Fruit fly (Drosophila melanogaster): ENCODE results near the gene CG4842.

Gene CG4842

dm6 chr3L:16380770-16381169 lies 12.6 kb downstream of the CG4842 start (continued):
- peak; percentile 28 for TF ChIP-seq CG2202 (tag; optimal IDR thresholded peaks at IDR 0.05)
- TF ChIP-seq bbx (GFP tag; IDR thresholded peaks at IDR 0.05; ENCODE audit: partially characterized antibody), result no peak
- peak; percentile 65 for TF ChIP-seq CG14014 (GFP tag; IDR thresholded peaks at IDR 0.05)
- TF ChIP-seq nmo (GFP tag; optimal IDR thresholded peaks at IDR 0.05), result peak; percentile 54
- no peak for TF ChIP-seq Trl (optimal IDR thresholded peaks at IDR 0.05)
- TF ChIP-seq Trl (GFP tag; optimal IDR thresholded peaks at IDR 0.05), result peak; percentile 60
- TF ChIP-seq Meics (GFP tag; optimal IDR thresholded peaks at IDR 0.05), result peak; percentile 69
- peak; percentile 51 for TF ChIP-seq dmrt11E (tag; optimal IDR thresholded peaks at IDR 0.05)
- peak; percentile 71 for TF ChIP-seq CG30403 (GFP tag; optimal IDR thresholded peaks at IDR 0.05)
- peak; percentile 74 for TF ChIP-seq unpg (GFP tag; optimal IDR thresholded peaks at IDR 0.05)
- TF ChIP-seq MTF-1 (GFP tag; optimal IDR thresholded peaks at IDR 0.05; ENCODE audit: borderline replicate concordance), result peak; percentile 41
- TF ChIP-seq CG10147 (GFP tag; optimal IDR thresholded peaks at IDR 0.05), result peak; percentile 60
- peak; percentile 2 for TF ChIP-seq zen (tag; optimal IDR thresholded peaks at IDR 0.05)
- no peak for TF ChIP-seq slp2 (GFP tag; optimal IDR thresholded peaks at IDR 0.05)
- TF ChIP-seq CG14860 (GFP tag; IDR thresholded peaks at IDR 0.05; ENCODE audit: partially characterized antibody), result no peak
- peak; percentile 57 for TF ChIP-seq jumu (GFP tag; optimal IDR thresholded peaks at IDR 0.05)
- peak; percentile 57 for TF ChIP-seq seq (GFP tag; IDR thresholded peaks at IDR 0.05)
- peak; percentile 65 for TF ChIP-seq Asciz (GFP tag; optimal IDR thresholded peaks at IDR 0.05)
- TF ChIP-seq trem (tag; optimal IDR thresholded peaks at IDR 0.05), result peak; percentile 42
- peak; percentile 65 for TF ChIP-seq HHEX (GFP tag; optimal IDR thresholded peaks at IDR 0.05)
- peak; percentile 60 for TF ChIP-seq CG10267 (tag; optimal IDR thresholded peaks at IDR 0.05)
- TF ChIP-seq scrt (GFP tag; optimal IDR thresholded peaks at IDR 0.05), result no peak
- peak; percentile 88 for TF ChIP-seq lab (GFP tag; optimal IDR thresholded peaks at IDR 0.05)
- TF ChIP-seq lmd (GFP tag; IDR thresholded peaks at IDR 0.05), result no peak; the same call in 1 of the 2 replicates
- TF ChIP-seq CG17612 (GFP tag; IDR thresholded peaks at IDR 0.05), result no peak
- TF ChIP-seq Jarid2 (GFP tag; optimal IDR thresholded peaks at IDR 0.05), result peak; percentile 14
- TF ChIP-seq inv (GFP tag; IDR thresholded peaks at IDR 0.05; ENCODE audit: partially characterized antibody), result no peak
- peak; percentile 62 for TF ChIP-seq CG12391 (tag; optimal IDR thresholded peaks at IDR 0.05)
- peak; percentile 61 for TF ChIP-seq her (GFP tag; optimal IDR thresholded peaks at IDR 0.05)
- peak; percentile 16 for TF ChIP-seq CG4707 (GFP tag; optimal IDR thresholded peaks at IDR 0.05)
- TF ChIP-seq jigr1 (GFP tag; IDR thresholded peaks at IDR 0.05), result no peak
- TF ChIP-seq Eip74EF (GFP tag; optimal IDR thresholded peaks at IDR 0.05), result peak in 1 of 2 experiments; percentile 80
- no peak for TF ChIP-seq CG17328 (GFP tag; IDR thresholded peaks at IDR 0.05)
- TF ChIP-seq zfh2 (GFP tag; optimal IDR thresholded peaks at IDR 0.05), result peak; percentile 65
- TF ChIP-seq CG11695 (GFP tag; IDR thresholded peaks at IDR 0.05), result 0 out of 3 replicates have a peak, but pooled peaks have one; percentile 44
- TF ChIP-seq Sox102F (GFP tag; optimal IDR thresholded peaks at IDR 0.05), result no peak
- TF ChIP-seq ken (GFP tag; IDR thresholded peaks at IDR 0.05), result no peak
- TF ChIP-seq B-H2 (GFP tag; optimal IDR thresholded peaks at IDR 0.05), result peak; percentile 62
- TF ChIP-seq crp (GFP tag; optimal IDR thresholded peaks at IDR 0.05), result no peak
- peak; percentile 23 for TF ChIP-seq fd64A (GFP tag; optimal IDR thresholded peaks at IDR 0.05)
- TF ChIP-seq CG10431 (GFP tag; optimal IDR thresholded peaks at IDR 0.05), result no peak
- no peak for TF ChIP-seq CG1024 (GFP tag; IDR thresholded peaks at IDR 0.05)
- TF ChIP-seq aop (GFP tag; IDR thresholded peaks at IDR 0.05), result no peak
- peak; percentile 58 for TF ChIP-seq CG4328 (GFP tag; optimal IDR thresholded peaks at IDR 0.05)
- no peak for TF ChIP-seq CTCF (GFP tag; optimal IDR thresholded peaks at IDR 0.05)
- TF ChIP-seq Deaf1 (tag; optimal IDR thresholded peaks at IDR 0.05), result no peak
- TF ChIP-seq kni (GFP tag; optimal IDR thresholded peaks at IDR 0.05), result peak; percentile 66
- TF ChIP-seq Sry-β (GFP tag; optimal IDR thresholded peaks at IDR 0.05), result no peak
- 0 out of 2 replicates have a peak, but pooled peaks have one; percentile 69 for TF ChIP-seq Rfx (GFP tag; IDR thresholded peaks at IDR 0.05)
- TF ChIP-seq Dll (GFP tag; IDR thresholded peaks at IDR 0.05; ENCODE audit: partially characterized antibody), result no peak

Data from whole organism, embryonic.